Worm (Caenorhabditis elegans): ENCODE results near the gene Y48E1C.2.
A peak's percentile ranks its signal among the peaks of the same experiment; 100 is the strongest.

ce11 chrII:13444307-13444706 is 20.0 kb downstream of the Y48E1C.2 start:
- TF ChIP-seq hnd-1 (tag; optimal IDR thresholded peaks at IDR 0.05), result no peak
- no peak for TF ChIP-seq tra-4 (tag; optimal IDR thresholded peaks at IDR 0.05)
- no peak for TF ChIP-seq ama-1 (optimal IDR thresholded peaks at IDR 0.05)
- peak; percentile 52 for TF ChIP-seq ceh-36 (tag; optimal IDR thresholded peaks at IDR 0.05)
- no peak for TF ChIP-seq flt-1 (GFP tag; IDR thresholded peaks at IDR 0.05)
- TF ChIP-seq tbx-11 (GFP tag; IDR thresholded peaks at IDR 0.05), result no peak
- TF ChIP-seq hmg-4 (GFP tag; optimal IDR thresholded peaks at IDR 0.05), result no peak
- no peak for TF ChIP-seq B0310.2 (tag; optimal IDR thresholded peaks at IDR 0.05)
- no peak for TF ChIP-seq pes-1 (GFP tag; IDR thresholded peaks at IDR 0.05)
- TF ChIP-seq scrt-1 (GFP tag; IDR thresholded peaks at IDR 0.05), result no peak
- no peak for TF ChIP-seq ceh-13 (GFP tag; optimal IDR thresholded peaks at IDR 0.05)

Measured in whole organism, early embryonic.